Fruit fly (Drosophila melanogaster) whole organism, embryonic: ENCODE results near the gene CG43680.

Experiments used
- CG10267 ChIP-seq: fragments of 200-800 bp; sonication (Bioruptor generic); optimal IDR thresholded peaks from 2 replicates; lab custom pipeline; 2018; ENCODE audit warnings: missing biosample characterization, mild to moderate bottlenecking, missing genetic modification characterization, moderate library complexity
- CG10654 ChIP-seq: fragments of 200-800 bp; sonication (Bioruptor generic); optimal IDR thresholded peaks from 2 replicates; lab custom pipeline; 2016; ENCODE audit warnings: missing biosample characterization, missing genetic modification characterization
- CG12155 ChIP-seq: fragments of 200-800 bp; sonication (Bioruptor generic); optimal IDR thresholded peaks from 3 replicates; lab custom pipeline; 2016; ENCODE audit warnings: missing biosample characterization, missing genetic modification characterization
- CG12391 ChIP-seq: fragments of 200-800 bp; sonication (Bioruptor generic); optimal IDR thresholded peaks from 3 replicates; lab custom pipeline; 2018; ENCODE audit warnings: missing biosample characterization, mild to moderate bottlenecking, missing genetic modification characterization, moderate library complexity
- CG15269 ChIP-seq: fragments of 200-800 bp; sonication (Bioruptor generic); optimal IDR thresholded peaks from 2 replicates; lab custom pipeline; 2018; ENCODE audit warnings: missing biosample characterization, mild to moderate bottlenecking, missing genetic modification characterization, moderate library complexity
- CG1529 ChIP-seq: fragments of 200-800 bp; sonication (Bioruptor generic); optimal IDR thresholded peaks from 3 replicates; lab custom pipeline; 2018; ENCODE audit warnings: missing biosample characterization, missing genetic modification characterization
- CG18262 ChIP-seq: fragments of 200-800 bp; optimal IDR thresholded peaks from 3 replicates; lab custom pipeline; 2019; ENCODE audit warnings: missing biosample characterization, mild to moderate bottlenecking, missing genetic modification characterization, moderate library complexity
- CG2889 ChIP-seq: fragments of 200-800 bp; sonication (Bioruptor generic); IDR thresholded peaks from 3 replicates; pipeline ENCODE4 v1.3.6; 2022; ENCODE audit warnings: missing biosample characterization, missing genetic modification characterization
- CG30020 ChIP-seq: fragments of 200-800 bp; optimal IDR thresholded peaks from 2 replicates; lab custom pipeline; 2019; ENCODE audit warnings: missing biosample characterization, mild to moderate bottlenecking, missing genetic modification characterization, moderate library complexity
- CG8290 ChIP-seq, 3 experiments: fragments of 200-800 bp; sonication (Bioruptor generic); optimal IDR thresholded peaks; 2 replicates each; lab custom pipeline; 2016 to 2019; ENCODE audit warnings: missing biosample characterization in 3 of 3, missing genetic modification characterization in 3 of 3, mild to moderate bottlenecking in 2 of 3, moderate library complexity in 1 of 3
- CG8359 ChIP-seq: fragments of 200-800 bp; sonication (Bioruptor generic); optimal IDR thresholded peaks from 2 replicates; lab custom pipeline; 2017; ENCODE audit warnings: missing biosample characterization, mild to moderate bottlenecking, missing genetic modification characterization, borderline replicate concordance
- CG8388 ChIP-seq: fragments of 200-800 bp; sonication (Bioruptor generic); optimal IDR thresholded peaks from 2 replicates; lab custom pipeline; 2019; ENCODE audit warnings: missing biosample characterization, mild to moderate bottlenecking, missing genetic modification characterization, moderate library complexity
- CG8924 ChIP-seq: fragments of 200-800 bp; optimal IDR thresholded peaks from 3 replicates; lab custom pipeline; 2019; ENCODE audit warnings: missing biosample characterization, mild to moderate bottlenecking, missing genetic modification characterization, moderate library complexity
- CG8944 ChIP-seq: fragments of 200-800 bp; sonication (Bioruptor generic); optimal IDR thresholded peaks from 3 replicates; lab custom pipeline; 2016; ENCODE audit warnings: missing biosample characterization, missing genetic modification characterization
- CoRest ChIP-seq: fragments of 200-800 bp; sonication (Bioruptor generic); optimal IDR thresholded peaks from 3 replicates; lab custom pipeline; 2018; ENCODE audit warnings: missing biosample characterization, mild to moderate bottlenecking, missing genetic modification characterization, moderate library complexity
- ERR ChIP-seq: fragments of 200-800 bp; sonication (Bioruptor generic); optimal IDR thresholded peaks from 2 replicates; lab custom pipeline; 2016; ENCODE audit warnings: missing biosample characterization, missing genetic modification characterization
- Fer1 ChIP-seq: fragments of 200-800 bp; sonication (Bioruptor generic); optimal IDR thresholded peaks from 2 replicates; lab custom pipeline; 2017; ENCODE audit warnings: missing biosample characterization, mild to moderate bottlenecking, missing genetic modification characterization
- Fer2 ChIP-seq: fragments of 200-800 bp; sonication (Bioruptor generic); optimal IDR thresholded peaks from 2 replicates; lab custom pipeline; 2018; ENCODE audit warnings: missing biosample characterization, mild to moderate bottlenecking, missing genetic modification characterization, moderate library complexity
- Gsc ChIP-seq: fragments of 200-800 bp; sonication (Bioruptor generic); IDR thresholded peaks from 2 replicates; pipeline ENCODE4 v1.3.6; 2022; ENCODE audit warnings: missing biosample characterization, missing genetic modification characterization
- Hand ChIP-seq: fragments of 200-800 bp; sonication (Bioruptor generic); optimal IDR thresholded peaks from 2 replicates; lab custom pipeline; 2017; ENCODE audit warnings: mild to moderate bottlenecking, missing biosample characterization, missing genetic modification reagents, missing genetic modification characterization
- NfI ChIP-seq: fragments of 200-800 bp; sonication (Bioruptor generic); optimal IDR thresholded peaks from 3 replicates; lab custom pipeline; 2018; ENCODE audit warnings: missing biosample characterization, mild to moderate bottlenecking, missing genetic modification characterization, moderate library complexity
- Oaz ChIP-seq: fragments of 200-800 bp; sonication (Bioruptor generic); IDR thresholded peaks from 2 replicates; pipeline ENCODE4 v1.3.6; 2022; ENCODE audit warnings: missing biosample characterization, missing genetic modification characterization
- Oli ChIP-seq: fragments of 200-800 bp; sonication (Bioruptor generic); optimal IDR thresholded peaks from 2 replicates; lab custom pipeline; 2018; ENCODE audit warnings: missing biosample characterization, mild to moderate bottlenecking, missing genetic modification characterization, moderate library complexity
- Opbp ChIP-seq: fragments of 200-800 bp; sonication (Bioruptor generic); IDR thresholded peaks from 3 replicates; pipeline ENCODE4 v1.3.6; 2022; ENCODE audit warnings: missing biosample characterization, missing genetic modification characterization; ENCODE audit not compliant: partially characterized antibody
- Poxn ChIP-seq: fragments of 200-800 bp; sonication (Bioruptor generic); IDR thresholded peaks from 2 replicates; pipeline ENCODE4 v1.3.6; 2022; ENCODE audit warnings: missing biosample characterization, missing genetic modification characterization
- Vsx1 ChIP-seq: fragments of 200-800 bp; sonication (Bioruptor generic); optimal IDR thresholded peaks from 2 replicates; lab custom pipeline; 2017; ENCODE audit warnings: missing biosample characterization, mild to moderate bottlenecking, missing genetic modification characterization, missing genetic modification reagents
- Xbp1 ChIP-seq: fragments of 200-800 bp; sonication (Bioruptor generic); optimal IDR thresholded peaks from 3 replicates; lab custom pipeline; 2016; ENCODE audit warnings: missing biosample characterization, mild to moderate bottlenecking, missing genetic modification characterization
- ash1 ChIP-seq: fragments of 200-800 bp; sonication (Bioruptor generic); optimal IDR thresholded peaks from 2 replicates; lab custom pipeline; 2018; ENCODE audit warnings: missing biosample characterization, mild to moderate bottlenecking, missing genetic modification characterization
- bab2 ChIP-seq: fragments of 200-800 bp; sonication (Bioruptor generic); optimal IDR thresholded peaks from 2 replicates; lab custom pipeline; 2016; ENCODE audit warnings: missing biosample characterization, missing genetic modification characterization
- cato ChIP-seq: fragments of 200-800 bp; sonication (Bioruptor generic); optimal IDR thresholded peaks from 2 replicates; lab custom pipeline; 2016; ENCODE audit warnings: missing biosample characterization, missing genetic modification characterization, borderline replicate concordance
- crol ChIP-seq: fragments of 200-800 bp; sonication (Bioruptor generic); IDR thresholded peaks from 2 replicates; pipeline ENCODE4 v1.3.6; 2022; ENCODE audit warnings: missing biosample characterization, missing genetic modification characterization
- crp ChIP-seq, 2 experiments: fragments of 200-800 bp; sonication (Bioruptor generic); optimal IDR thresholded peaks; 2 replicates in 1 of 2; 3 replicates in 1 of 2; lab custom pipeline; 2017; ENCODE audit warnings: missing biosample characterization in 2 of 2, missing genetic modification characterization in 2 of 2, mild to moderate bottlenecking in 1 of 2, moderate library complexity in 1 of 2
- en ChIP-seq: fragments of 200-800 bp; sonication (Bioruptor generic); optimal IDR thresholded peaks from 2 replicates; lab custom pipeline; 2016; ENCODE audit warnings: missing biosample characterization, missing genetic modification characterization
- esg ChIP-seq: fragments of 200-800 bp; sonication (Bioruptor generic); conservative IDR thresholded peaks from 2 replicates; pipeline ENCODE4 v1.3.6; 2022; ENCODE audit warnings: missing biosample characterization, missing genetic modification characterization
- fru ChIP-seq: fragments of >200 bp; optimal IDR thresholded peaks from 2 replicates; lab custom pipeline; 2017
- gfzf ChIP-seq: fragments of 200-800 bp; sonication (Bioruptor generic); optimal IDR thresholded peaks from 2 replicates; lab custom pipeline; 2016; ENCODE audit warnings: missing biosample characterization, mild to moderate bottlenecking, missing genetic modification characterization, moderate library complexity
- grau ChIP-seq: fragments of 200-800 bp; optimal IDR thresholded peaks from 3 replicates; lab custom pipeline; 2019; ENCODE audit warnings: missing biosample characterization, mild to moderate bottlenecking, missing genetic modification characterization, moderate library complexity
- jing ChIP-seq: fragments of 200-800 bp; sonication (Bioruptor generic); optimal IDR thresholded peaks from 2 replicates; lab custom pipeline; 2018; ENCODE audit warnings: missing biosample characterization, mild to moderate bottlenecking, missing genetic modification characterization
- lov ChIP-seq, 2 experiments: fragments of 200-800 bp in 1 of 2; fragments of >200 bp in 1 of 2; sonication (Bioruptor generic) in 1 of 2; IDR thresholded peaks in 1 of 2; optimal IDR thresholded peaks in 1 of 2; 2 replicates in 1 of 2; 3 replicates in 1 of 2; pipeline versions ENCODE4 v1.3.6 to Lab custom; 2017 to 2022; ENCODE audit warnings: missing biosample characterization in 1 of 2, missing genetic modification characterization in 1 of 2
- mld ChIP-seq: fragments of 200-800 bp; sonication (Bioruptor generic); IDR thresholded peaks from 3 replicates; pipeline ENCODE4 v1.3.6; 2022; ENCODE audit warnings: missing biosample characterization, missing genetic modification characterization; ENCODE audit not compliant: partially characterized antibody
- peb ChIP-seq: fragments of 200-800 bp; sonication (Bioruptor generic); IDR thresholded peaks from 2 replicates; pipeline ENCODE4 v1.3.6; 2022; ENCODE audit warnings: missing biosample characterization, missing genetic modification characterization
- pros ChIP-seq: fragments of 200-800 bp; sonication (Bioruptor generic); optimal IDR thresholded peaks from 3 replicates; lab custom pipeline; 2019; ENCODE audit warnings: missing biosample characterization, mild to moderate bottlenecking, missing genetic modification characterization, moderate library complexity
- ranshi ChIP-seq: fragments of 200-800 bp; sonication (Bioruptor generic); IDR thresholded peaks from 2 replicates; pipeline ENCODE4 v1.3.6; 2022; ENCODE audit warnings: missing biosample characterization, missing genetic modification characterization
- tio ChIP-seq: fragments of 200-800 bp; sonication (Bioruptor generic); optimal IDR thresholded peaks from 2 replicates; lab custom pipeline; 2017; ENCODE audit warnings: missing biosample characterization, missing genetic modification characterization, inconsistent platforms
- twi ChIP-seq: fragments of 200-800 bp; optimal IDR thresholded peaks from 2 replicates; lab custom pipeline; 2019; ENCODE audit warnings: missing biosample characterization, mild to moderate bottlenecking, missing genetic modification characterization, moderate library complexity
- zen2 ChIP-seq: fragments of 200-800 bp; sonication (Bioruptor generic); IDR thresholded peaks from 3 replicates; pipeline ENCODE4 v1.3.6; 2022; ENCODE audit warnings: missing biosample characterization, missing genetic modification characterization; ENCODE audit not compliant: partially characterized antibody
- zfh2 ChIP-seq: fragments of 200-800 bp; sonication (Bioruptor generic); optimal IDR thresholded peaks from 2 replicates; lab custom pipeline; 2016; ENCODE audit warnings: missing biosample characterization, missing genetic modification characterization

CG43680 gene

dm6 chr3L:15098659-15099512 is 45.7 kb upstream of the CG43680 start (continued):
- TF ChIP-seq CG12155 (GFP tag; lab: Kevin White, UChicago) (peak; percentile 38), ash1 (GFP tag; lab: Kevin White, UChicago) (no peak), CG12391 (tag; lab: Kevin White, UChicago) (peak; percentile 91), Opbp (GFP tag; lab: Robert Waterston, UW) (no peak), CG2889 (0 out of 3 replicates have a peak, but pooled peaks have one; percentile 8), CG15269 (peak; percentile 82), gfzf (GFP tag; lab: Kevin White, UChicago) (no peak), fru (lab: Kevin White, UChicago) (no peak), Gsc (GFP tag; lab: Robert Waterston, UW) (no peak), CG8944 (no peak), grau (tag; lab: Kevin White, UChicago) (peak; percentile 86), Oaz (GFP tag; lab: Robert Waterston, UW) (no peak), CG30020 (tag; lab: Kevin White, UChicago) (peak; percentile 29), jing (GFP tag; lab: Kevin White, UChicago) (no peak), CG8924 (tag; lab: Kevin White, UChicago) (peak; percentile 96), Hand (peak; percentile 77), tio (peak; percentile 78), peb (peak; percentile 75), Xbp1 (GFP tag; lab: Kevin White, UChicago) (peak; percentile 66), esg (GFP tag; lab: Robert Waterston, UW) (peak; percentile 53; the same call in 1 of the 2 replicates), twi (tag; lab: Kevin White, UChicago) (peak; percentile 45), CoRest (tag; lab: Kevin White, UChicago) (peak; percentile 83), crp (GFP tag; optimal IDR thresholded peaks at IDR 0.05; lab: Kevin White, UChicago) (peak in 1 of 2 experiments; percentile 76), Poxn (no peak), zfh2 (GFP tag; lab: Kevin White, UChicago) (no peak), CG18262 (tag; lab: Kevin White, UChicago) (peak; percentile 97), Oli (peak; percentile 80), Fer2 (tag; lab: Kevin White, UChicago) (peak; percentile 77), CG8388 (GFP tag; lab: Kevin White, UChicago) (peak; percentile 95), CG8359 (GFP tag; lab: Kevin White, UChicago) (peak; percentile 61), ERR (no peak), zen2 (no peak), en (GFP tag; lab: Kevin White, UChicago) (no peak), crol (GFP tag; lab: Robert Waterston, UW) (no peak; the same call in 1 of the 2 replicates), mld (GFP tag; lab: Robert Waterston, UW) (no peak), bab2 (GFP tag; lab: Kevin White, UChicago) (peak; percentile 11), pros (peak; percentile 62), CG8290 (GFP tag; optimal IDR thresholded peaks at IDR 0.05; lab: Kevin White, UChicago) (peak; percentile 34), CG8290 (tag; optimal IDR thresholded peaks at IDR 0.05; lab: Kevin White, UChicago) (no peak), CG10267 (tag; lab: Kevin White, UChicago) (peak; percentile 94), CG10654 (GFP tag; lab: Kevin White, UChicago) (peak; percentile 81), Fer1 (peak; percentile 89), CG1529 (GFP tag; lab: Kevin White, UChicago) (peak; percentile 64), cato (GFP tag; lab: Kevin White, UChicago) (peak; percentile 56), Vsx1 (GFP tag; lab: Kevin White, UChicago) (peak; percentile 86), ranshi (GFP tag; lab: Robert Waterston, UW) (peak; percentile 89; the same call in 1 of the 2 replicates), lov (optimal IDR thresholded peaks at IDR 0.05; lab: Kevin White, UChicago) (no peak), lov (GFP tag; IDR thresholded peaks at IDR 0.05; lab: Robert Waterston, UW) (peak; percentile 69; the same call in 2 of the 3 replicates), NfI (GFP tag; lab: Kevin White, UChicago) (peak; percentile 51)
